Worm (Caenorhabditis elegans): ENCODE data around the gene nhr-274.

The nhr-274 gene

DNA sequence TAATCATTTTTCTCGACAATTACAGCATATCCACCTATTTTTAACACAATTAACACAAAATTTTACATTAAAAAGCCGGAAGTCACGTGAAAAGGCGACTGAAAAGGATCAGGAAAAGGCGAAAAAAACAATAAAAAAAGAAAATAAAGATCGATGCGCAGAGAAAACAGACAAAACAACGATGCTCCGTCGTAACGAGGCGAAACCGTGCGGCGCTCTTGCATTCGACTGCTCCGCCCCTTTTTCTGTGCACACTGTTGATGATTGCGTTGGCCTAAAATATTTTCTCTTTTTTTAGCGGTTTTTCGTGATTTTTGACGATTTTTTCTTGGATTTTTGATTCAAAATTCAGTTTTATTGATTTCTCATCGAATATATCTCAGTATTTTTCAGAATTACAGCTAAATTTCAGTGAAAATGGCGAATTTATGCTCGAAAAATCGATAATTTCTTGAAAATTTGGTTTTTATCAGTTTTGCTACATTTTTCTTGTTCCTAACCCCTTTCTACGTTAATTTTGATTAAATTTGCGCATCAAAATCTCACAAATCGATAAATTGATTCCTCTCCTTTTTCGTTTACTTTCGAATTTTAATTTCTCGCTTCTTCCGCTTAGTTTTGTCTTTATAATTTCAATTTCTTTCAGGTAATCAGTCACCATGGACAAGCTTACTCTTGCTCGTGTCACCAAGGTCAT lies 14.1 kb upstream of the nhr-274 start, which contains the start of gene rps-28 (continued):
- TF ChIP-seq ztf-11 (tag; optimal IDR thresholded peaks at IDR 0.05) (peak; percentile 57), nhr-6 (tag; optimal IDR thresholded peaks at IDR 0.05) (peak; percentile 90), aly-2 (tag; optimal IDR thresholded peaks at IDR 0.05) (no peak), nhr-23 (tag; optimal IDR thresholded peaks at IDR 0.05) (no peak), nhr-11 (tag; optimal IDR thresholded peaks at IDR 0.05) (peak; percentile 58), elt-1 (tag; optimal IDR thresholded peaks at IDR 0.05) (no peak), nhr-21 (tag; optimal IDR thresholded peaks at IDR 0.05) (peak; percentile 94), zag-1 (tag; optimal IDR thresholded peaks at IDR 0.05) (peak; percentile 96), nhr-25 (tag; optimal IDR thresholded peaks at IDR 0.05) (peak; percentile 97), lin-39 (tag; optimal IDR thresholded peaks at IDR 0.05) (peak; percentile 45), unc-39 (tag; optimal IDR thresholded peaks at IDR 0.05) (peak; percentile 58), peb-1 (tag; optimal IDR thresholded peaks at IDR 0.05) (no peak), nhr-12 (tag; optimal IDR thresholded peaks at IDR 0.05) (no peak)

DNA sequence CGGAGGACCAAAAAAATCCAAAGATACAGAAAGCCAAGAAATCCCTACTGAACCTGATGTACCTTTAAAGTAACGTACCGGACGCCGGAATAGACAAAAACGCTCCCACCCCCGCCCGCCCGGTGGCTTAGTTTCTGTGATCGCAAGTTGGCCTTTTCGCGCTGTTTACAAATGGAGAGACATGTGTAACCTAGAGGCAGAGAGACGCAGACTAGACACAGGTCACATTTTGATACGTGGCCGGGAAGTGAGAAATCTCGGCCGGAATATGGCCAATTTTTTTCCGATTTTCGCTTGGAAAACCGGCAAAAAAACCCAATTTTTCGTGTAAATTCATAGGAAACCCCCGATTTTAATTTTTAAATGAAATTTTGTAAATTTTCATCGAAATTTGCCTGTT lies 12.0 kb upstream of the nhr-274 start:
- TF ChIP-seq Y55F3AM.14 (GFP tag; optimal IDR thresholded peaks at IDR 0.05): no peak
- TF ChIP-seq elt-3 (tag; optimal IDR thresholded peaks at IDR 0.05): no peak
- TF ChIP-seq blmp-1 (tag; optimal IDR thresholded peaks at IDR 0.05; ENCODE audit: insufficient read depth): no peak
- TF ChIP-seq aly-2 (tag; optimal IDR thresholded peaks at IDR 0.05): no peak
- no peak for TF ChIP-seq lin-39 (tag; optimal IDR thresholded peaks at IDR 0.05)
- peak; percentile 12 for TF ChIP-seq nhr-129 (tag; optimal IDR thresholded peaks at IDR 0.05)
- peak; percentile 41 for TF ChIP-seq crh-2 (tag; optimal IDR thresholded peaks at IDR 0.05)
- no peak for TF ChIP-seq nhr-11 (tag; optimal IDR thresholded peaks at IDR 0.05)
- TF ChIP-seq mab-5 (tag; optimal IDR thresholded peaks at IDR 0.05): no peak
- no peak for TF ChIP-seq alr-1 (tag; optimal IDR thresholded peaks at IDR 0.05)
- TF ChIP-seq R02D3.7 (tag; optimal IDR thresholded peaks at IDR 0.05): no peak
- TF ChIP-seq F13H6.1 (tag; optimal IDR thresholded peaks at IDR 0.05): no peak
- no peak for TF ChIP-seq mdl-1 (tag; optimal IDR thresholded peaks at IDR 0.05)
- TF ChIP-seq zag-1 (tag; optimal IDR thresholded peaks at IDR 0.05): no peak
- TF ChIP-seq nhr-237 (tag; optimal IDR thresholded peaks at IDR 0.05): no peak
- no peak for TF ChIP-seq nhr-12 (tag; optimal IDR thresholded peaks at IDR 0.05)
- no peak for TF ChIP-seq ceh-82 (tag; optimal IDR thresholded peaks at IDR 0.05)
- TF ChIP-seq nhr-25 (tag; optimal IDR thresholded peaks at IDR 0.05): no peak
- peak; percentile 19 for TF ChIP-seq fos-1 (tag; optimal IDR thresholded peaks at IDR 0.05)

- TF ChIP-seq aly-2 (tag; optimal IDR thresholded peaks at IDR 0.05) (no peak), snpc-4 (tag; optimal IDR thresholded peaks at IDR 0.05) (no peak), lsy-2 (tag; optimal IDR thresholded peaks at IDR 0.05) (peak in 1 of 2 experiments; percentile 33), nhr-23 (tag; optimal IDR thresholded peaks at IDR 0.05) (no peak), gmeb-1 (tag; optimal IDR thresholded peaks at IDR 0.05) (no peak), ceh-82 (tag; optimal IDR thresholded peaks at IDR 0.05) (no peak), crh-2 (tag; optimal IDR thresholded peaks at IDR 0.05) (peak; percentile 76), unc-39 (tag; optimal IDR thresholded peaks at IDR 0.05) (no peak), F13H6.1 (tag; optimal IDR thresholded peaks at IDR 0.05) (peak; percentile 59), ztf-11 (tag; optimal IDR thresholded peaks at IDR 0.05) (no peak), elt-1 (tag; optimal IDR thresholded peaks at IDR 0.05) (no peak), alr-1 (tag; optimal IDR thresholded peaks at IDR 0.05) (no peak), ztf-1 (GFP tag; conservative IDR thresholded peaks at IDR 0.05) (no peak), nhr-129 (tag; optimal IDR thresholded peaks at IDR 0.05) (peak; percentile 46), nhr-11 (tag; optimal IDR thresholded peaks at IDR 0.05) (no peak), sma-9 (GFP tag; optimal IDR thresholded peaks at IDR 0.05) (peak; percentile 51), sma-9 (tag; optimal IDR thresholded peaks at IDR 0.05) (no peak), lin-39 (tag; optimal IDR thresholded peaks at IDR 0.05) (no peak), mbf-1 (tag; optimal IDR thresholded peaks at IDR 0.05) (no peak), lin-11 (tag; optimal IDR thresholded peaks at IDR 0.05) (no peak), peb-1 (tag; optimal IDR thresholded peaks at IDR 0.05) (no peak), skn-1 (tag; optimal IDR thresholded peaks at IDR 0.05) (no peak), Y55F3AM.14 (GFP tag; optimal IDR thresholded peaks at IDR 0.05) (no peak), nhr-10 (tag; optimal IDR thresholded peaks at IDR 0.05) (no peak), nhr-25 (tag; optimal IDR thresholded peaks at IDR 0.05) (peak; percentile 80), elt-3 (tag; optimal IDR thresholded peaks at IDR 0.05) (no peak), nhr-21 (tag; optimal IDR thresholded peaks at IDR 0.05) (peak; percentile 52), lin-13 (GFP tag; optimal IDR thresholded peaks at IDR 0.05) (no peak), nhr-6 (tag; optimal IDR thresholded peaks at IDR 0.05) (peak; percentile 35), zag-1 (tag; optimal IDR thresholded peaks at IDR 0.05) (no peak), nhr-237 (tag; optimal IDR thresholded peaks at IDR 0.05) (no peak), nhr-77 (tag; optimal IDR thresholded peaks at IDR 0.05) (no peak), nhr-12 (tag; optimal IDR thresholded peaks at IDR 0.05) (no peak), sem-4 (tag; optimal IDR thresholded peaks at IDR 0.05) (no peak), ztf-4 (tag; optimal IDR thresholded peaks at IDR 0.05) (peak; percentile 45), unc-62 (GFP tag; optimal IDR thresholded peaks at IDR 0.05) (no peak), sma-3 (GFP tag; optimal IDR thresholded peaks at IDR 0.05) (no peak), R02D3.7 (tag; optimal IDR thresholded peaks at IDR 0.05) (no peak), ZK546.5 (tag; optimal IDR thresholded peaks at IDR 0.05) (no peak), unc-55 (GFP tag; optimal IDR thresholded peaks at IDR 0.05) (no peak), blmp-1 (tag; optimal IDR thresholded peaks at IDR 0.05; ENCODE audit: insufficient read depth) (peak; percentile 76), mab-5 (tag; optimal IDR thresholded peaks at IDR 0.05) (no peak), ceh-16 (tag; optimal IDR thresholded peaks at IDR 0.05) (no peak)
Observed at ce11 chrIV:1655312-1655711, 10.2 kb upstream of the nhr-274 start.

Data from whole organism, L2 larva.